Fruit fly (Drosophila melanogaster) whole organism, wandering third instar larva: ENCODE measurements around the gene Ugt37A2.

Source experiments
- CG9705 ChIP-seq: fragments of 200-800 bp; sonication (Bioruptor generic); optimal IDR thresholded peaks from 2 replicates; lab custom pipeline; 2018; ENCODE audit warnings: missing biosample characterization, mild to moderate bottlenecking, missing genetic modification characterization
- Mio ChIP-seq: sonication (Bioruptor generic); optimal IDR thresholded peaks from 2 replicates; lab custom pipeline; 2016; ENCODE audit warnings: missing biosample characterization, missing genetic modification characterization
- Myc ChIP-seq: fragments of >200 bp; optimal IDR thresholded peaks from 2 replicates; lab custom pipeline; 2017
- pan ChIP-seq: fragments of >200 bp; optimal IDR thresholded peaks from 2 replicates; lab custom pipeline; 2017

DNA sequence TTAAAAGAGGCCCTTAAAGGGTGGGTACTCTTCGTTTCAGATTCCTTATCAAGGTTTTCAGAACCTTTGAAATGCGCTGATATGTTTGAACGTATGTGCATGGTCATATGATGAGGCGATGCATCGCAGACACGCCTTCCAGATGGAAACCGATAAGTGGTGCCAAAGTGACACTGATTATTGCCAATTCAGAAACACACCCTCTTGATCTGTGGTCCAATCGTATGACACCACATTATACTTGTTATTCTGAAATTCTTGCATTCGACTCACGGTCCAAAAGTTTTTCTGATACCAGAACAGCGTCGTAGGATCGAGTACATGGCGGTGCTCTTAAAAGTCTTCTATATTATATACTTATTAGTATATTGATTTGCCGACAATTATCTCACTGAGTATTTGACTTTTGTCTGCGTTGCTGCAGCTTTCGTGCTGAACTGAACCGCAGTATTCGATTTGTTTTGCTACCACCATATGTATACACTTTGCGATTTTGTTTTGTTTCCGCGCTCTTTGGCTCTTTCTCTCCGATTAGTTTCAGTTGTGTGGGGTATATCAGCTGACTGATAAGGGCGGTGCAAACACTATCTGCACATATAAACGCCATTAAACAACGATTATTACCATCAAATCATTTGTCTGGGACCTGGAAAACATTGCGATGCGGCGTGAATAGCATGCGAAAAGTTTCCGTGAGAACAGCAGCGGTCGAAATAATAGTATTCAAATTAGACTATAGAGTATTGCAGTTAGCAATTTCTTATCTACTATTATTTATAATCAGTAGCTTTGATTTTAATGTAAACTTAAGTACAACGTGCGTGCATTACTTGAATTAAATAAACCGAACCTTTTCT, 18.9 kb upstream of the Ugt37A2 start:
- TF ChIP-seq CG9705: no peak
- TF ChIP-seq pan (lab: Kevin White, UChicago): no peak
- TF ChIP-seq Myc: no peak
- TF ChIP-seq Mio (GFP tag; lab: Kevin White, UChicago): no peak
